Worm (Caenorhabditis elegans) whole organism, young adult: ENCODE data around the gene T22F3.10.

Experiments used
- B0261.1 ChIP-seq: sonication (generic microtip); optimal IDR thresholded peaks from 2 replicates; lab custom pipeline; 2016; ENCODE audit warnings: mild to moderate bottlenecking, missing genetic modification characterization, moderate library complexity, missing compliant biosample characterization
- F10E7.11 ChIP-seq: sonication (generic microtip); optimal IDR thresholded peaks from 2 replicates; lab custom pipeline; 2017; ENCODE audit warnings: mild to moderate bottlenecking, missing genetic modification characterization, moderate library complexity, missing compliant biosample characterization
- F33H1.4 ChIP-seq: fragments of 200-800 bp; sonication (Bioruptor generic); IDR thresholded peaks from 2 replicates; pipeline ENCODE4 v1.3.6; 2022; ENCODE audit warnings: missing genetic modification reagents, missing genetic modification characterization, missing compliant biosample characterization
- F37B4.10 ChIP-seq: fragments of 200-800 bp; sonication (Bioruptor generic); IDR thresholded peaks from 2 replicates; pipeline ENCODE4 v1.3.6; 2022; ENCODE audit warnings: missing genetic modification characterization, missing compliant biosample characterization
- F39B2.1 ChIP-seq: fragments of 200-800 bp; sonication (Bioruptor generic); IDR thresholded peaks from 2 replicates; pipeline ENCODE4 v1.3.6; 2022; ENCODE audit warnings: missing genetic modification reagents, missing genetic modification characterization, missing compliant biosample characterization
- F49E8.2 ChIP-seq: sonication (generic microtip); optimal IDR thresholded peaks from 3 replicates; lab custom pipeline; 2017; ENCODE audit warnings: missing genetic modification characterization, mild to moderate bottlenecking, missing compliant biosample characterization, antibody characterized with exemption, moderate library complexity; ENCODE audit not compliant: insufficient read depth
- F57A8.1 ChIP-seq: fragments of 200-800 bp; sonication (Bioruptor generic); optimal IDR thresholded peaks from 2 replicates; lab custom pipeline; 2018; ENCODE audit warnings: mild to moderate bottlenecking, missing genetic modification characterization, moderate library complexity, missing compliant biosample characterization
- K11D2.4 ChIP-seq: fragments of 200-800 bp; sonication (Bioruptor generic); IDR thresholded peaks from 2 replicates; pipeline ENCODE4 v1.3.6; 2022; ENCODE audit warnings: missing genetic modification reagents, missing genetic modification characterization, missing compliant biosample characterization
- T07F8.4 ChIP-seq: sonication (generic microtip); optimal IDR thresholded peaks from 2 replicates; lab custom pipeline; 2016; ENCODE audit warnings: mild to moderate bottlenecking, missing genetic modification characterization, moderate library complexity, missing compliant biosample characterization
- Y53G8AR.9 ChIP-seq: fragments of 200-800 bp; sonication (Bioruptor generic); conservative IDR thresholded peaks from 2 replicates; pipeline ENCODE4 v1.3.6; 2022; ENCODE audit warnings: missing genetic modification reagents, missing genetic modification characterization, missing compliant biosample characterization
- Y56A3A.18 ChIP-seq: fragments of 200-800 bp; sonication (Bioruptor generic); IDR thresholded peaks from 2 replicates; pipeline ENCODE4 v1.3.6; 2022; ENCODE audit warnings: missing genetic modification reagents, missing genetic modification characterization, missing compliant biosample characterization
- Y95B8A.8 ChIP-seq: fragments of 200-800 bp; sonication (Bioruptor generic); IDR thresholded peaks from 2 replicates; pipeline ENCODE4 v1.3.6; 2022; ENCODE audit warnings: missing genetic modification reagents, missing genetic modification characterization, missing compliant biosample characterization
- ama-1 ChIP-seq, 3 experiments: fragments of 150-350 bp in 1 of 3; sonication (generic microtip) in 2 of 3; optimal IDR thresholded peaks; 2 replicates each; lab custom pipeline; 2014 to 2018; ENCODE audit warnings: missing biosample characterization in 2 of 3, missing genetic modification characterization in 2 of 3, missing genetic modification reagents in 2 of 3
- aptf-2 ChIP-seq: fragments of 200-800 bp; sonication (Bioruptor generic); conservative IDR thresholded peaks from 2 replicates; pipeline ENCODE4 v1.3.6; 2022; ENCODE audit warnings: missing genetic modification reagents, missing genetic modification characterization, missing compliant biosample characterization
- aptf-3 ChIP-seq: fragments of 200-800 bp; sonication (Bioruptor generic); IDR thresholded peaks from 2 replicates; pipeline ENCODE4 v1.3.6; 2022; ENCODE audit warnings: missing genetic modification characterization, missing compliant biosample characterization
- bed-1 ChIP-seq: fragments of 200-800 bp; sonication (Bioruptor generic); IDR thresholded peaks from 2 replicates; pipeline ENCODE4 v1.3.6; 2022; ENCODE audit warnings: missing genetic modification reagents, missing genetic modification characterization, missing compliant biosample characterization
- cebp-1 ChIP-seq, 2 experiments: fragments of 200-800 bp in 1 of 2; sonication (Bioruptor generic) in 1 of 2; sonication (generic microtip) in 1 of 2; IDR thresholded peaks in 1 of 2; optimal IDR thresholded peaks in 1 of 2; 2 replicates each; pipeline versions ENCODE4 v1.3.6 to Lab custom; 2017 to 2022; ENCODE audit warnings: missing compliant biosample characterization in 2 of 2, missing genetic modification characterization in 2 of 2, mild to moderate bottlenecking in 1 of 2, missing genetic modification reagents in 1 of 2, moderate library complexity in 1 of 2
- cebp-2 ChIP-seq: fragments of 200-800 bp; sonication (Bioruptor generic); IDR thresholded peaks from 2 replicates; pipeline ENCODE4 v1.3.6; 2022; ENCODE audit warnings: missing genetic modification characterization, missing compliant biosample characterization
- ceh-100 ChIP-seq: fragments of 200-800 bp; sonication (Bioruptor generic); IDR thresholded peaks from 2 replicates; pipeline ENCODE4 v1.3.6; 2022; ENCODE audit warnings: missing genetic modification reagents, missing genetic modification characterization, missing compliant biosample characterization
- ceh-79 ChIP-seq: sonication (generic microtip); optimal IDR thresholded peaks from 2 replicates; lab custom pipeline; 2017; ENCODE audit warnings: mild to moderate bottlenecking, missing genetic modification characterization, missing compliant biosample characterization
- ceh-91 ChIP-seq: fragments of 200-800 bp; sonication (Bioruptor generic); IDR thresholded peaks from 2 replicates; pipeline ENCODE4 v1.3.6; 2022; ENCODE audit warnings: missing genetic modification reagents, missing genetic modification characterization, missing compliant biosample characterization
- die-1 ChIP-seq: sonication (generic microtip); optimal IDR thresholded peaks from 2 replicates; lab custom pipeline; 2016; ENCODE audit warnings: missing genotype, mild to moderate bottlenecking, missing genetic modification characterization, missing compliant biosample characterization
- lag-1 ChIP-seq: fragments of 200-800 bp; sonication (Bioruptor generic); IDR thresholded peaks from 2 replicates; pipeline ENCODE4 v1.3.6; 2022; ENCODE audit warnings: missing genetic modification reagents, missing genetic modification characterization, missing compliant biosample characterization
- let-607 ChIP-seq, 2 experiments: fragments of 200-800 bp in 1 of 2; sonication (Bioruptor generic) in 1 of 2; sonication (generic microtip) in 1 of 2; optimal IDR thresholded peaks; 2 replicates each; lab custom pipeline; 2016 to 2018; ENCODE audit warnings: mild to moderate bottlenecking in 2 of 2, missing compliant biosample characterization in 2 of 2, missing genetic modification characterization in 2 of 2, moderate library complexity in 2 of 2, missing genotype in 1 of 2
- lir-1 ChIP-seq: fragments of 200-800 bp; sonication (Bioruptor generic); conservative IDR thresholded peaks from 2 replicates; pipeline ENCODE4 v1.3.6; 2022; ENCODE audit warnings: missing genetic modification reagents, missing genetic modification characterization, missing compliant biosample characterization
- madf-3 ChIP-seq: fragments of 200-800 bp; sonication (Bioruptor generic); IDR thresholded peaks from 2 replicates; pipeline ENCODE4 v1.3.6; 2022; ENCODE audit warnings: missing genetic modification reagents, missing genetic modification characterization, missing compliant biosample characterization
- mel-28 ChIP-seq: sonication (generic microtip); optimal IDR thresholded peaks from 2 replicates; lab custom pipeline; 2016; ENCODE audit warnings: borderline replicate concordance, mild to moderate bottlenecking, missing genetic modification characterization, missing compliant biosample characterization
- mes-4 ChIP-seq: sonication (generic microtip); optimal IDR thresholded peaks from 2 replicates; lab custom pipeline; 2016; ENCODE audit warnings: missing genotype, missing genetic modification characterization, missing compliant biosample characterization
- nhr-120 ChIP-seq: fragments of 200-800 bp; sonication (Bioruptor generic); IDR thresholded peaks from 2 replicates; pipeline ENCODE4 v1.3.6; 2022; ENCODE audit warnings: missing genetic modification characterization, missing compliant biosample characterization
- nhr-179 ChIP-seq: sonication (generic microtip); optimal IDR thresholded peaks from 2 replicates; lab custom pipeline; 2016; ENCODE audit warnings: mild to moderate bottlenecking, missing genetic modification characterization, missing compliant biosample characterization
- nhr-90 ChIP-seq: sonication (generic microtip); optimal IDR thresholded peaks from 2 replicates; lab custom pipeline; 2016; ENCODE audit warnings: missing genotype, mild to moderate bottlenecking, missing genetic modification characterization, missing compliant biosample characterization
- pha-4 ChIP-seq: fragments of 150-350 bp; sonication (generic microtip); optimal IDR thresholded peaks from 2 replicates; lab custom pipeline; 2014; ENCODE audit warnings: missing biosample characterization, missing genetic modification reagents, missing genetic modification characterization
- rec-8 ChIP-seq, 2 experiments: sonication (generic microtip); optimal IDR thresholded peaks; 2 replicates each; lab custom pipeline; 2016; ENCODE audit warnings: mild to moderate bottlenecking in 2 of 2, missing genetic modification characterization in 2 of 2, missing genetic modification reagents in 2 of 2, missing genotype in 2 of 2, missing biosample characterization in 1 of 2, missing compliant biosample characterization in 1 of 2, moderate library complexity in 1 of 2
- repo-1 ChIP-seq: sonication (generic microtip); optimal IDR thresholded peaks from 2 replicates; lab custom pipeline; 2017; ENCODE audit warnings: mild to moderate bottlenecking, missing genetic modification characterization, missing compliant biosample characterization
- rpc-1 ChIP-seq, 2 experiments: fragments of 150-350 bp in 1 of 2; sonication (generic microtip) in 1 of 2; optimal IDR thresholded peaks; 2 replicates each; lab custom pipeline; 2014 to 2018; ENCODE audit warnings: missing biosample characterization in 1 of 2, missing genetic modification characterization in 1 of 2, missing genetic modification reagents in 1 of 2, missing genotype in 1 of 2
- sdz-38 ChIP-seq: sonication (generic microtip); optimal IDR thresholded peaks from 2 replicates; lab custom pipeline; 2016; ENCODE audit warnings: missing genotype, missing genetic modification characterization, missing compliant biosample characterization
- snpc-1.1 ChIP-seq: sonication (generic microtip); optimal IDR thresholded peaks from 2 replicates; lab custom pipeline; 2017; ENCODE audit warnings: missing genetic modification characterization, mild to moderate bottlenecking, missing compliant biosample characterization, antibody characterized with exemption, moderate library complexity, missing genotype, missing genetic modification reagents; ENCODE audit not compliant: insufficient read depth
- sptf-2 ChIP-seq: fragments of 200-800 bp; sonication (Bioruptor generic); optimal IDR thresholded peaks from 2 replicates; lab custom pipeline; 2018; ENCODE audit warnings: mild to moderate bottlenecking, missing genetic modification characterization, missing compliant biosample characterization
- tbx-9 ChIP-seq: sonication (generic microtip); optimal IDR thresholded peaks from 2 replicates; lab custom pipeline; 2016; ENCODE audit warnings: borderline replicate concordance, missing genetic modification characterization, inconsistent platforms, missing compliant biosample characterization
- tlf-1 ChIP-seq: fragments of 200-800 bp; sonication (Bioruptor generic); optimal IDR thresholded peaks from 2 replicates; lab custom pipeline; 2018; ENCODE audit warnings: mild to moderate bottlenecking, missing genetic modification characterization, missing compliant biosample characterization
- xnd-1 ChIP-seq: sonication (generic microtip); optimal IDR thresholded peaks from 2 replicates; lab custom pipeline; 2016; ENCODE audit warnings: missing genotype, missing genetic modification reagents, missing genetic modification characterization, missing compliant biosample characterization
- zfh-2 ChIP-seq: fragments of 200-800 bp; sonication (Bioruptor generic); conservative IDR thresholded peaks from 2 replicates; pipeline ENCODE4 v1.3.6; 2022; ENCODE audit warnings: missing genetic modification reagents, missing genetic modification characterization, missing compliant biosample characterization
- ztf-18 ChIP-seq: sonication (generic microtip); optimal IDR thresholded peaks from 2 replicates; lab custom pipeline; 2016; ENCODE audit warnings: missing genotype, mild to moderate bottlenecking, missing genetic modification characterization, missing compliant biosample characterization

Gene T22F3.10

DNA sequence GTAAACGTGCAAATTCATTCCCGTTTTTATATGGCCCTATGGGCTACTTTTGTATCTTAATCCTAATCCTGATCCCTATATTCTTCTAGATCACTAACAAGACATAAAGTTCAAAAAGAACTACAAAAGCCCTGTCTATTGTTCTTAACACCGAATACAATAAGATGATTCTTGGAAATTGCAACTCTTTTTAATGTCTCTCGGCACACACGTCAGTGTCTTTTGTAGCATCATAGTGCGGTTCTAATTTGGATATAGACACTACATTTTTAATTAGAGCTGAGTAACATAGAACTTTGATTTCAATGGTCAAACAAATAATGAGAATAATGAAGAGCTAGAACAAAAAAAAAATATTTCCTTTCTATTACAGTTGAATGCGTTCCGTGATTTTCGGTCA lies 28.3 kb upstream of the T22F3.10 start:
- no peak for TF ChIP-seq bed-1
- no peak for TF ChIP-seq aptf-3 (GFP tag; lab: Robert Waterston, UW)
- TF ChIP-seq mes-4 (tag; lab: Kevin White, UChicago), result no peak
- TF ChIP-seq sptf-2, result no peak
- no peak for TF ChIP-seq let-607 (tag; optimal IDR thresholded peaks at IDR 0.05; lab: Kevin White, UChicago)
- TF ChIP-seq pha-4 (tag; lab: Kevin White, UChicago), result no peak
- TF ChIP-seq die-1 (tag; lab: Kevin White, UChicago), result no peak
- TF ChIP-seq F10E7.11 (tag; lab: Kevin White, UChicago), result no peak
- TF ChIP-seq tlf-1 (GFP tag; lab: Kevin White, UChicago), result no peak
- TF ChIP-seq cebp-2 (GFP tag; lab: Robert Waterston, UW), result no peak
- TF ChIP-seq nhr-120 (GFP tag; lab: Robert Waterston, UW), result no peak
- TF ChIP-seq K11D2.4 (GFP tag; lab: Robert Waterston, UW), result no peak
- TF ChIP-seq B0261.1 (tag; lab: Kevin White, UChicago), result no peak
- TF ChIP-seq ceh-100 (GFP tag; lab: Robert Waterston, UW), result no peak
- TF ChIP-seq F33H1.4 (GFP tag; lab: Robert Waterston, UW), result no peak
- no peak for TF ChIP-seq ama-1 (optimal IDR thresholded peaks at IDR 0.05; lab: Kevin White, UChicago)
- TF ChIP-seq ama-1 (GFP tag; optimal IDR thresholded peaks at IDR 0.05; lab: Kevin White, UChicago), result no peak

ce11 chrV:3637086-3637485 lies 25.5 kb upstream of the T22F3.10 start, which contains the start of gene srx-41:
Gene srx-41, minus strand, starts transcription at chrV:3637186.
- TF ChIP-seq snpc-1.1 (tag; lab: Kevin White, UChicago) (no peak), cebp-1 (GFP tag; IDR thresholded peaks at IDR 0.05; lab: Robert Waterston, UW) (no peak), cebp-1 (tag; optimal IDR thresholded peaks at IDR 0.05; lab: Kevin White, UChicago) (no peak), sdz-38 (tag; lab: Kevin White, UChicago) (no peak), F37B4.10 (no peak), ceh-79 (no peak), lag-1 (GFP tag; lab: Robert Waterston, UW) (no peak), repo-1 (tag; lab: Kevin White, UChicago) (no peak), rec-8 (tag; optimal IDR thresholded peaks at IDR 0.05; lab: Kevin White, UChicago) (no peak), die-1 (tag; lab: Kevin White, UChicago) (no peak), Y95B8A.8 (no peak), xnd-1 (tag; lab: Kevin White, UChicago) (no peak), ztf-18 (tag; lab: Kevin White, UChicago) (no peak)

- TF ChIP-seq tbx-9 (tag; lab: Kevin White, UChicago) (no peak), F39B2.1 (0 out of 2 replicates have a peak, but pooled peaks have one; percentile 62), madf-3 (GFP tag; lab: Robert Waterston, UW) (no peak), nhr-120 (GFP tag; lab: Robert Waterston, UW) (no peak), Y53G8AR.9 (GFP tag; lab: Robert Waterston, UW) (peak; percentile 88; the same call in 1 of the 2 replicates), F49E8.2 (tag; lab: Kevin White, UChicago) (no peak), lir-1 (GFP tag; lab: Robert Waterston, UW) (no peak), mel-28 (no peak), F57A8.1 (GFP tag; lab: Kevin White, UChicago) (no peak), rpc-1 (optimal IDR thresholded peaks at IDR 0.05; lab: Kevin White, UChicago) (no peak), rpc-1 (tag; optimal IDR thresholded peaks at IDR 0.05; lab: Kevin White, UChicago) (no peak), nhr-179 (tag; lab: Kevin White, UChicago) (no peak), ceh-91 (no peak), ceh-79 (no peak), T07F8.4 (no peak), nhr-90 (peak; percentile 87), K11D2.4 (GFP tag; lab: Robert Waterston, UW) (no peak), zfh-2 (GFP tag; lab: Robert Waterston, UW) (no peak), aptf-2 (GFP tag; lab: Robert Waterston, UW) (no peak), Y56A3A.18 (GFP tag; lab: Robert Waterston, UW) (peak; percentile 34; the same call in 1 of the 2 replicates)
Observed at ce11 chrV:3634293-3635016, 22.9 kb upstream of the T22F3.10 start.
